Fruit fly (Drosophila melanogaster): ENCODE results near the gene CG13843.

DNA sequence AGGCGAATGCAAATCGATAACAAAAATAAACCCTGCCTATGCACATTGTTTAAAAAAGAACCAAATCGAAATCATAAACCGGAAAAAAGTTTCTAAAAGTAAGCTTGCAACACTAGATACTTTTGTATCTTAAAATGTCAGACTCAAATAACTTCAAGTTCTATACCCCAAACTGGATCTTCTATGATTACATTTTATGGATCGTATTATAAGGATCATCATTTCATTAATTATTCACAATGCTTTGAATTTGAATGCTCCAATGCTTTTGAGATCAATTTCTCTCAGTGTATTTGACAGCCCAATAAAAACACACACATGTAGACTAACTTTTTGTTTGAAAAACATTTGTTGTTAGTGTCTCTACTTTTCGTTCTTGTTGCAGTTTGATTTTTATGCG lies 15.0 kb upstream of the CG13843 start:
- TF ChIP-seq Hr78 (GFP tag; optimal IDR thresholded peaks at IDR 0.05) (no peak), Mio (GFP tag; optimal IDR thresholded peaks at IDR 0.05) (no peak), Abd-B (GFP tag; optimal IDR thresholded peaks at IDR 0.05) (no peak), Hr83 (GFP tag; optimal IDR thresholded peaks at IDR 0.05; ENCODE audit: poor library complexity, severe bottlenecking) (no peak), sv (GFP tag; optimal IDR thresholded peaks at IDR 0.05) (no peak), jim (GFP tag; optimal IDR thresholded peaks at IDR 0.05) (no peak), br (GFP tag; optimal IDR thresholded peaks at IDR 0.05) (no peak), psq (GFP tag; optimal IDR thresholded peaks at IDR 0.05) (no peak), dmrt93B (GFP tag; optimal IDR thresholded peaks at IDR 0.05) (no peak), Jra (GFP tag; optimal IDR thresholded peaks at IDR 0.05) (no peak)

Data from whole organism, wandering third instar larva.